Worm (Caenorhabditis elegans) whole organism, young adult: Measurements from ENCODE around the gene nsph-1.1.
A peak's percentile ranks its signal among the peaks of the same experiment; 100 is the strongest.

Experiments used
- B0261.1 ChIP-seq: sonication (generic microtip); optimal IDR thresholded peaks from 2 replicates; lab custom pipeline; 2016; ENCODE audit warnings: mild to moderate bottlenecking, missing genetic modification characterization, moderate library complexity, missing compliant biosample characterization
- B0336.3 ChIP-seq: fragments of 200-800 bp; sonication (Bioruptor generic); IDR thresholded peaks from 2 replicates; pipeline ENCODE4 v1.3.6; 2022; ENCODE audit warnings: missing genetic modification characterization, missing compliant biosample characterization
- C06A6.2 ChIP-seq: fragments of 200-800 bp; sonication (Bioruptor generic); conservative IDR thresholded peaks from 2 replicates; pipeline ENCODE4 v1.3.6; 2022; ENCODE audit warnings: missing genetic modification characterization, missing compliant biosample characterization
- F49E8.2 ChIP-seq: sonication (generic microtip); optimal IDR thresholded peaks from 3 replicates; lab custom pipeline; 2017; ENCODE audit warnings: missing genetic modification characterization, mild to moderate bottlenecking, missing compliant biosample characterization, antibody characterized with exemption, moderate library complexity; ENCODE audit not compliant: insufficient read depth
- F55B11.4 ChIP-seq: sonication (generic microtip); optimal IDR thresholded peaks from 2 replicates; lab custom pipeline; 2016; ENCODE audit warnings: missing compliant biosample characterization, missing genetic modification characterization, borderline replicate concordance; ENCODE audit not compliant: insufficient read depth
- K11D2.4 ChIP-seq: fragments of 200-800 bp; sonication (Bioruptor generic); IDR thresholded peaks from 2 replicates; pipeline ENCODE4 v1.3.6; 2022; ENCODE audit warnings: missing genetic modification reagents, missing genetic modification characterization, missing compliant biosample characterization
- T26A5.8 ChIP-seq: sonication (generic microtip); optimal IDR thresholded peaks from 2 replicates; lab custom pipeline; 2016; ENCODE audit warnings: missing genetic modification characterization, missing compliant biosample characterization
- Y53F4B.3 ChIP-seq: fragments of 200-800 bp; sonication (Bioruptor generic); IDR thresholded peaks from 2 replicates; pipeline ENCODE4 v1.3.6; 2022; ENCODE audit warnings: missing genetic modification reagents, missing genetic modification characterization, missing compliant biosample characterization
- ama-1 ChIP-seq, 3 experiments: fragments of 150-350 bp in 1 of 3; sonication (generic microtip) in 2 of 3; optimal IDR thresholded peaks; 2 replicates each; lab custom pipeline; 2014 to 2018; ENCODE audit warnings: missing biosample characterization in 2 of 3, missing genetic modification characterization in 2 of 3, missing genetic modification reagents in 2 of 3
- aptf-3 ChIP-seq: fragments of 200-800 bp; sonication (Bioruptor generic); IDR thresholded peaks from 2 replicates; pipeline ENCODE4 v1.3.6; 2022; ENCODE audit warnings: missing genetic modification characterization, missing compliant biosample characterization
- atf-7 ChIP-seq: sonication (generic microtip); optimal IDR thresholded peaks from 2 replicates; lab custom pipeline; 2017; ENCODE audit warnings: mild to moderate bottlenecking, missing genetic modification characterization, missing compliant biosample characterization
- athp-1 ChIP-seq: sonication (generic microtip); optimal IDR thresholded peaks from 2 replicates; lab custom pipeline; 2017; ENCODE audit warnings: mild to moderate bottlenecking, missing genetic modification characterization, missing compliant biosample characterization
- attf-5 ChIP-seq: fragments of 200-800 bp; sonication (Bioruptor generic); optimal IDR thresholded peaks from 2 replicates; lab custom pipeline; 2018; ENCODE audit warnings: mild to moderate bottlenecking, missing genetic modification characterization, missing compliant biosample characterization
- bed-2 ChIP-seq: fragments of 200-800 bp; sonication (Bioruptor generic); IDR thresholded peaks from 2 replicates; pipeline ENCODE4 v1.3.6; 2022; ENCODE audit warnings: missing genetic modification reagents, missing genetic modification characterization, missing compliant biosample characterization
- ccch-3 ChIP-seq: fragments of 200-800 bp; sonication (Bioruptor generic); optimal IDR thresholded peaks from 2 replicates; lab custom pipeline; 2018; ENCODE audit warnings: mild to moderate bottlenecking, missing genetic modification characterization, missing compliant biosample characterization
- cebp-1 ChIP-seq, 2 experiments: fragments of 200-800 bp in 1 of 2; sonication (Bioruptor generic) in 1 of 2; sonication (generic microtip) in 1 of 2; IDR thresholded peaks in 1 of 2; optimal IDR thresholded peaks in 1 of 2; 2 replicates each; pipeline versions ENCODE4 v1.3.6 to Lab custom; 2017 to 2022; ENCODE audit warnings: missing compliant biosample characterization in 2 of 2, missing genetic modification characterization in 2 of 2, mild to moderate bottlenecking in 1 of 2, missing genetic modification reagents in 1 of 2, moderate library complexity in 1 of 2
- cebp-2 ChIP-seq: fragments of 200-800 bp; sonication (Bioruptor generic); IDR thresholded peaks from 2 replicates; pipeline ENCODE4 v1.3.6; 2022; ENCODE audit warnings: missing genetic modification characterization, missing compliant biosample characterization
- ceh-100 ChIP-seq: fragments of 200-800 bp; sonication (Bioruptor generic); IDR thresholded peaks from 2 replicates; pipeline ENCODE4 v1.3.6; 2022; ENCODE audit warnings: missing genetic modification reagents, missing genetic modification characterization, missing compliant biosample characterization
- ceh-58 ChIP-seq: fragments of 200-800 bp; sonication (Bioruptor generic); IDR thresholded peaks from 2 replicates; pipeline ENCODE4 v1.3.6; 2022; ENCODE audit warnings: missing genetic modification characterization, missing compliant biosample characterization
- dox-1 ChIP-seq: fragments of 200-800 bp; sonication (Bioruptor generic); IDR thresholded peaks from 2 replicates; pipeline ENCODE4 v1.3.6; 2022; ENCODE audit warnings: missing genetic modification reagents, missing genetic modification characterization, missing compliant biosample characterization
- egrh-3 ChIP-seq: fragments of 200-800 bp; sonication (Bioruptor generic); IDR thresholded peaks from 2 replicates; pipeline ENCODE4 v1.3.6; 2022; ENCODE audit warnings: missing genetic modification reagents, missing genetic modification characterization, missing compliant biosample characterization
- gei-17 ChIP-seq: fragments of 200-800 bp; sonication (Bioruptor generic); optimal IDR thresholded peaks from 2 replicates; lab custom pipeline; 2018; ENCODE audit warnings: mild to moderate bottlenecking, missing genetic modification characterization, missing compliant biosample characterization
- lag-1 ChIP-seq: fragments of 200-800 bp; sonication (Bioruptor generic); IDR thresholded peaks from 2 replicates; pipeline ENCODE4 v1.3.6; 2022; ENCODE audit warnings: missing genetic modification reagents, missing genetic modification characterization, missing compliant biosample characterization
- lin-26 ChIP-seq: fragments of 200-800 bp; sonication (Bioruptor generic); IDR thresholded peaks from 2 replicates; pipeline ENCODE4 v1.3.6; 2022; ENCODE audit warnings: missing genetic modification reagents, missing genetic modification characterization, missing compliant biosample characterization
- lin-40 ChIP-seq: sonication (generic microtip); optimal IDR thresholded peaks from 2 replicates; lab custom pipeline; 2016; ENCODE audit warnings: missing genetic modification characterization, mild to moderate bottlenecking, missing compliant biosample characterization, missing genotype, missing genetic modification reagents
- lir-1 ChIP-seq: fragments of 200-800 bp; sonication (Bioruptor generic); conservative IDR thresholded peaks from 2 replicates; pipeline ENCODE4 v1.3.6; 2022; ENCODE audit warnings: missing genetic modification reagents, missing genetic modification characterization, missing compliant biosample characterization
- madf-10 ChIP-seq: sonication (generic microtip); optimal IDR thresholded peaks from 2 replicates; lab custom pipeline; 2016; ENCODE audit warnings: mild to moderate bottlenecking, missing genetic modification characterization, missing compliant biosample characterization
- madf-6 ChIP-seq: fragments of 200-800 bp; sonication (Bioruptor generic); IDR thresholded peaks from 2 replicates; pipeline ENCODE4 v1.3.6; 2022; ENCODE audit warnings: missing genetic modification reagents, missing genetic modification characterization, missing compliant biosample characterization
- mcd-1 ChIP-seq: fragments of 200-800 bp; sonication (Bioruptor generic); IDR thresholded peaks from 2 replicates; pipeline ENCODE4 v1.3.6; 2022; ENCODE audit warnings: missing genetic modification reagents, missing genetic modification characterization, missing compliant biosample characterization
- mel-28 ChIP-seq: sonication (generic microtip); optimal IDR thresholded peaks from 2 replicates; lab custom pipeline; 2016; ENCODE audit warnings: borderline replicate concordance, mild to moderate bottlenecking, missing genetic modification characterization, missing compliant biosample characterization
- nfya-1 ChIP-seq: sonication (generic microtip); optimal IDR thresholded peaks from 2 replicates; lab custom pipeline; 2017; ENCODE audit warnings: antibody characterized with exemption, missing compliant biosample characterization, missing genetic modification characterization, borderline replicate concordance; ENCODE audit not compliant: insufficient read depth
- nfya-2 ChIP-seq: fragments of 200-800 bp; sonication (Bioruptor generic); IDR thresholded peaks from 2 replicates; pipeline ENCODE4 v1.3.6; 2022; ENCODE audit warnings: missing genetic modification reagents, missing genetic modification characterization, missing compliant biosample characterization
- nhr-120 ChIP-seq: fragments of 200-800 bp; sonication (Bioruptor generic); IDR thresholded peaks from 2 replicates; pipeline ENCODE4 v1.3.6; 2022; ENCODE audit warnings: missing genetic modification characterization, missing compliant biosample characterization
- nhr-90 ChIP-seq: sonication (generic microtip); optimal IDR thresholded peaks from 2 replicates; lab custom pipeline; 2016; ENCODE audit warnings: missing genotype, mild to moderate bottlenecking, missing genetic modification characterization, missing compliant biosample characterization
- snpc-1.1 ChIP-seq: sonication (generic microtip); optimal IDR thresholded peaks from 2 replicates; lab custom pipeline; 2017; ENCODE audit warnings: missing genetic modification characterization, mild to moderate bottlenecking, missing compliant biosample characterization, antibody characterized with exemption, moderate library complexity, missing genotype, missing genetic modification reagents; ENCODE audit not compliant: insufficient read depth
- snpc-4 ChIP-seq, 5 experiments: fragments of 150-350 bp in 1 of 5; sonication (generic microtip) in 4 of 5; optimal IDR thresholded peaks; 2 replicates each; lab custom pipeline; 2014 to 2018; ENCODE audit warnings: missing genetic modification characterization in 5 of 5, missing biosample characterization in 3 of 5, antibody characterized with exemption in 2 of 5, mild to moderate bottlenecking in 2 of 5, missing compliant biosample characterization in 2 of 5, missing genotype in 2 of 5, moderate library complexity in 2 of 5, missing genetic modification reagents in 1 of 5
- tbp1 ChIP-seq: fragments of 200-800 bp; sonication (Bioruptor generic); optimal IDR thresholded peaks from 2 replicates; lab custom pipeline; 2018; ENCODE audit warnings: mild to moderate bottlenecking, missing genetic modification characterization, missing compliant biosample characterization
- tlf-1 ChIP-seq: fragments of 200-800 bp; sonication (Bioruptor generic); optimal IDR thresholded peaks from 2 replicates; lab custom pipeline; 2018; ENCODE audit warnings: mild to moderate bottlenecking, missing genetic modification characterization, missing compliant biosample characterization
- xnd-1 ChIP-seq: sonication (generic microtip); optimal IDR thresholded peaks from 2 replicates; lab custom pipeline; 2016; ENCODE audit warnings: missing genotype, missing genetic modification reagents, missing genetic modification characterization, missing compliant biosample characterization
- ztf-28 ChIP-seq: fragments of 200-800 bp; sonication (Bioruptor generic); IDR thresholded peaks from 2 replicates; pipeline ENCODE4 v1.3.6; 2022; ENCODE audit warnings: missing genetic modification reagents, missing genetic modification characterization, missing compliant biosample characterization
- ztf-3 ChIP-seq: fragments of 200-800 bp; sonication (Bioruptor generic); optimal IDR thresholded peaks from 2 replicates; lab custom pipeline; 2018; ENCODE audit warnings: mild to moderate bottlenecking, missing genetic modification characterization, missing compliant biosample characterization
- ztf-6 ChIP-seq: fragments of 200-800 bp; sonication (Bioruptor generic); IDR thresholded peaks from 2 replicates; pipeline ENCODE4 v1.3.6; 2022; ENCODE audit warnings: missing genetic modification reagents, missing genetic modification characterization, missing compliant biosample characterization

nsph-1.1 gene

ce11 chrII:8776504-8776903 lies 9.9 kb downstream of the nsph-1.1 start:
- TF ChIP-seq ceh-100 (GFP tag; lab: Robert Waterston, UW), result no peak
- no peak for TF ChIP-seq attf-5 (GFP tag; lab: Kevin White, UChicago)
- TF ChIP-seq egrh-3, result no peak
- no peak for TF ChIP-seq lir-1
- no peak for TF ChIP-seq bed-2 (GFP tag; lab: Robert Waterston, UW)
- no peak for TF ChIP-seq ztf-6
- TF ChIP-seq gei-17 (GFP tag; lab: Kevin White, UChicago), result no peak
- no peak for TF ChIP-seq ztf-28 (GFP tag; lab: Robert Waterston, UW)
- TF ChIP-seq, all 124 proteins: peak for 0

- TF ChIP-seq K11D2.4 (GFP tag; lab: Robert Waterston, UW) (no peak), madf-6 (GFP tag; lab: Robert Waterston, UW) (no peak), nhr-120 (GFP tag; lab: Robert Waterston, UW) (no peak), ztf-3 (no peak), tbp1 (GFP tag; lab: Kevin White, UChicago) (no peak), nhr-90 (tag; lab: Kevin White, UChicago) (no peak), F55B11.4 (tag; lab: Kevin White, UChicago) (no peak), xnd-1 (tag; lab: Kevin White, UChicago) (no peak), nfya-2 (no peak), athp-1 (tag; lab: Kevin White, UChicago) (no peak), dox-1 (GFP tag; lab: Robert Waterston, UW) (no peak), lin-26 (GFP tag; lab: Robert Waterston, UW) (no peak), lag-1 (GFP tag; lab: Robert Waterston, UW) (no peak), aptf-3 (GFP tag; lab: Robert Waterston, UW) (no peak), C06A6.2 (GFP tag; lab: Robert Waterston, UW) (no peak), attf-5 (GFP tag; lab: Kevin White, UChicago) (no peak), ceh-58 (no peak), ccch-3 (GFP tag; lab: Kevin White, UChicago) (no peak)
- TF ChIP-seq, all 124 proteins: peak for 0
Measured at ce11 chrII:8783451-8783967, 16.9 kb downstream of the nsph-1.1 start, which contains the start of gene sgn-1. sgn-1 (minus strand) TSS chrII:8783670.

ce11 chrII:8784235-8784928 lies 17.8 kb downstream of the nsph-1.1 start:
- no peak for TF ChIP-seq tlf-1 (GFP tag; lab: Kevin White, UChicago)
- TF ChIP-seq F49E8.2 (tag; lab: Kevin White, UChicago), result no peak
- no peak for TF ChIP-seq F55B11.4 (tag; lab: Kevin White, UChicago)
- no peak for TF ChIP-seq cebp-2
- no peak for TF ChIP-seq B0336.3 (GFP tag; lab: Robert Waterston, UW)
- TF ChIP-seq lin-26 (GFP tag; lab: Robert Waterston, UW), result no peak
- no peak for TF ChIP-seq T26A5.8 (tag; lab: Kevin White, UChicago)
- TF ChIP-seq mel-28 (tag; lab: Kevin White, UChicago), result no peak
- peak; percentile 88 for TF ChIP-seq madf-10 (tag; lab: Kevin White, UChicago)
- TF ChIP-seq lin-40 (tag; lab: Kevin White, UChicago), result peak; percentile 7
- no peak for TF ChIP-seq snpc-1.1 (tag; lab: Kevin White, UChicago)
- no peak for TF ChIP-seq nfya-1 (tag; lab: Kevin White, UChicago)
- TF ChIP-seq mcd-1 (GFP tag; lab: Robert Waterston, UW), result peak; percentile 34; the same call in 1 of the 2 replicates
- no peak for TF ChIP-seq snpc-4 (GFP tag; optimal IDR thresholded peaks at IDR 0.05; lab: Kevin White, UChicago)
- peak in 2 of 4 experiments; percentile 3 to 18 for TF ChIP-seq snpc-4 (tag; optimal IDR thresholded peaks at IDR 0.05; lab: Kevin White, UChicago)
- no peak for TF ChIP-seq B0261.1 (tag; lab: Kevin White, UChicago)
- no peak for TF ChIP-seq Y53F4B.3 (GFP tag; lab: Robert Waterston, UW)
- peak; percentile 12 for TF ChIP-seq atf-7
- TF ChIP-seq ama-1 (optimal IDR thresholded peaks at IDR 0.05; lab: Kevin White, UChicago), result peak; percentile 81
- TF ChIP-seq ama-1 (GFP tag; optimal IDR thresholded peaks at IDR 0.05; lab: Kevin White, UChicago), result no peak
- TF ChIP-seq cebp-1 (GFP tag; IDR thresholded peaks at IDR 0.05; lab: Robert Waterston, UW), result no peak
- TF ChIP-seq cebp-1 (tag; optimal IDR thresholded peaks at IDR 0.05; lab: Kevin White, UChicago), result peak; percentile 50
